Worm (Caenorhabditis elegans) whole organism, L2 larva: ENCODE data around the gene pho-8.

Source experiments
- Y55F3AM.14 ChIP-seq: fragments of 200-800 bp; sonication (Bioruptor generic); optimal IDR thresholded peaks from 2 replicates; lab custom pipeline; 2018; ENCODE audit warnings: mild to moderate bottlenecking, missing genetic modification characterization, missing compliant biosample characterization
- ceh-16 ChIP-seq: fragments of 150-350 bp; optimal IDR thresholded peaks from 2 replicates; lab custom pipeline; 2014; ENCODE audit warnings: missing biosample characterization, missing genetic modification characterization
- elt-3 ChIP-seq: sonication (generic microtip); optimal IDR thresholded peaks from 2 replicates; lab custom pipeline; 2017; ENCODE audit warnings: missing biosample characterization, missing genetic modification characterization
- fos-1 ChIP-seq: fragments of 150-350 bp; optimal IDR thresholded peaks from 2 replicates; lab custom pipeline; 2014; ENCODE audit warnings: missing biosample characterization, missing genetic modification characterization
- gmeb-1 ChIP-seq: fragments of 150-350 bp; optimal IDR thresholded peaks from 2 replicates; lab custom pipeline; 2014; ENCODE audit warnings: missing biosample characterization, missing genetic modification characterization
- lin-13 ChIP-seq: fragments of 150-350 bp; optimal IDR thresholded peaks from 2 replicates; lab custom pipeline; 2014; ENCODE audit warnings: missing biosample characterization, missing genetic modification reagents, missing genetic modification characterization
- lsy-2 ChIP-seq, 2 experiments: fragments of 150-350 bp in 1 of 2; sonication (generic microtip) in 1 of 2; optimal IDR thresholded peaks; 2 replicates each; lab custom pipeline; 2014 to 2017; ENCODE audit warnings: missing biosample characterization in 2 of 2, missing genetic modification characterization in 2 of 2
- nhr-11 ChIP-seq: fragments of 150-350 bp; optimal IDR thresholded peaks from 2 replicates; lab custom pipeline; 2014; ENCODE audit warnings: missing biosample characterization, missing genetic modification characterization
- skn-1 ChIP-seq: sonication (generic microtip); optimal IDR thresholded peaks from 2 replicates; lab custom pipeline; 2017; ENCODE audit warnings: missing biosample characterization, missing genetic modification characterization
- snpc-4 ChIP-seq: fragments of 150-350 bp; optimal IDR thresholded peaks from 2 replicates; lab custom pipeline; 2014; ENCODE audit warnings: missing biosample characterization, missing genetic modification characterization
- ztf-4 ChIP-seq: fragments of 150-350 bp; optimal IDR thresholded peaks from 2 replicates; lab custom pipeline; 2014; ENCODE audit warnings: missing biosample characterization, missing genetic modification characterization

ce11 chrV:11856022-11856421 is 22.6 kb downstream of the pho-8 start:
- TF ChIP-seq lsy-2 (tag; optimal IDR thresholded peaks at IDR 0.05; lab: Kevin White, UChicago) (no peak), nhr-11 (tag; lab: Kevin White, UChicago) (no peak), lin-13 (no peak), snpc-4 (no peak), Y55F3AM.14 (no peak), skn-1 (tag; lab: Kevin White, UChicago) (no peak), gmeb-1 (tag; lab: Kevin White, UChicago) (no peak), elt-3 (tag; lab: Kevin White, UChicago) (no peak), fos-1 (no peak), ztf-4 (tag; lab: Kevin White, UChicago) (no peak), ceh-16 (tag; lab: Kevin White, UChicago) (no peak)
